Worm (Caenorhabditis elegans) whole organism, L4/young adult: Measurements from ENCODE around the gene ztf-28.
"Not testable (repeated sequence)": the region's sequence is repeated elsewhere in the genome, so short reads cannot be mapped to it uniquely, and the experiment has no call there.

ENCODE experiments used
- W03F9.2 ChIP-seq: fragments of 150-350 bp; optimal IDR thresholded peaks from 2 replicates; lab custom pipeline; 2014; ENCODE audit warnings: missing biosample characterization, missing genetic modification characterization
- dao-5 ChIP-seq: sonication (generic microtip); optimal IDR thresholded peaks from 2 replicates; lab custom pipeline; 2016; ENCODE audit warnings: missing genotype, missing genetic modification characterization, moderate library complexity, missing compliant biosample characterization
- him-1 ChIP-seq: sonication (generic microtip); optimal IDR thresholded peaks from 2 replicates; lab custom pipeline; 2016; ENCODE audit warnings: missing genotype, missing genetic modification reagents, missing genetic modification characterization, missing compliant biosample characterization

ztf-28 gene

ce11 chrV:2081894-2082293 lies 8.6 kb upstream of the ztf-28 start:
- no peak for TF ChIP-seq dao-5 (tag; lab: Kevin White, UChicago)
- TF ChIP-seq him-1, result no peak
- no peak for TF ChIP-seq W03F9.2 (tag; lab: Kevin White, UChicago)

- no peak for TF ChIP-seq W03F9.2 (tag; lab: Kevin White, UChicago)
- no peak for TF ChIP-seq him-1
- TF ChIP-seq dao-5 (tag; lab: Kevin White, UChicago), result no peak
Measured at ce11 chrV:2083869-2084268, 6.6 kb upstream of the ztf-28 start.

ce11 chrV:2085745-2086267 lies 4.7 kb upstream of the ztf-28 start, which contains the start of gene F36F12.3:
Gene F36F12.3 (plus strand): TSS chrV:2085795.
- not testable (repeated sequence) for TF ChIP-seq W03F9.2 (tag; lab: Kevin White, UChicago); him-1; dao-5 (tag; lab: Kevin White, UChicago)

ce11 chrV:2095204-2095603 lies 4.7 kb downstream of the ztf-28 start, which contains the start of gene F36F12.2:
Gene F36F12.2 (minus strand): TSS chrV:2095304.
- TF ChIP-seq W03F9.2 (tag; lab: Kevin White, UChicago) (no peak), him-1 (no peak), dao-5 (tag; lab: Kevin White, UChicago) (no peak)

ce11 chrV:2095772-2096171 lies 5.3 kb downstream of the ztf-28 start, which contains the start of gene clec-207:
Gene clec-207 (plus strand): TSS chrV:2096072.
- TF ChIP-seq W03F9.2 (tag; lab: Kevin White, UChicago), result no peak
- TF ChIP-seq dao-5 (tag; lab: Kevin White, UChicago), result no peak
- no peak for TF ChIP-seq him-1

- no peak for TF ChIP-seq W03F9.2 (tag; lab: Kevin White, UChicago)
- TF ChIP-seq him-1, result no peak
- no peak for TF ChIP-seq dao-5 (tag; lab: Kevin White, UChicago)
Measured at ce11 chrV:2097653-2098052, 7.2 kb downstream of the ztf-28 start, which contains the start of gene clec-208. Gene clec-208 (plus strand): TSS chrV:2097953.

ce11 chrV:2099040-2099439 lies 8.6 kb downstream of the ztf-28 start, which contains the start of gene F36F12.7:
Gene F36F12.7 (plus strand): TSS chrV:2099340.
- TF ChIP-seq him-1, result no peak
- no peak for TF ChIP-seq dao-5 (tag; lab: Kevin White, UChicago)
- no peak for TF ChIP-seq W03F9.2 (tag; lab: Kevin White, UChicago)

- TF ChIP-seq him-1 (no peak), dao-5 (tag; lab: Kevin White, UChicago) (no peak), W03F9.2 (tag; lab: Kevin White, UChicago) (no peak)
Measured at ce11 chrV:2103118-2103517, 12.6 kb downstream of the ztf-28 start, which contains the start of gene F36F12.1. Gene F36F12.1 (minus strand): TSS chrV:2103218.

ce11 chrV:2105976-2106375 lies 15.5 kb downstream of the ztf-28 start, which contains the start of gene F22F7.4:
Gene F22F7.4 (minus strand): TSS chrV:2106076.
- TF ChIP-seq W03F9.2 (tag; lab: Kevin White, UChicago) (no peak), him-1 (no peak), dao-5 (tag; lab: Kevin White, UChicago) (no peak)

- TF ChIP-seq W03F9.2 (tag; lab: Kevin White, UChicago) (no peak), him-1 (no peak), dao-5 (tag; lab: Kevin White, UChicago) (no peak)
Measured at ce11 chrV:2109295-2109694, 18.8 kb downstream of the ztf-28 start, which contains the start of gene ckb-4. Gene ckb-4 (minus strand): TSS chrV:2109434.

- TF ChIP-seq W03F9.2 (tag; lab: Kevin White, UChicago) (no peak), dao-5 (tag; lab: Kevin White, UChicago) (no peak), him-1 (no peak)
Measured at ce11 chrV:2110368-2110767, 19.9 kb downstream of the ztf-28 start, which contains the start of gene F22F7.3. Gene F22F7.3 (plus strand): TSS chrV:2110668.

ce11 chrV:2118574-2118973 lies 28.1 kb downstream of the ztf-28 start, which contains the start of gene bgnt-1.2:
Gene bgnt-1.2 (minus strand): TSS chrV:2118674.
- no peak for TF ChIP-seq W03F9.2 (tag; lab: Kevin White, UChicago)
- no peak for TF ChIP-seq dao-5 (tag; lab: Kevin White, UChicago)
- TF ChIP-seq him-1, result no peak

ce11 chrV:2119529-2119928 lies 29.1 kb downstream of the ztf-28 start, which contains the start of gene F22F7.11:
Gene F22F7.11 (plus strand): TSS chrV:2119829.
- no peak for TF ChIP-seq W03F9.2 (tag; lab: Kevin White, UChicago)
- TF ChIP-seq him-1, result no peak
- TF ChIP-seq dao-5 (tag; lab: Kevin White, UChicago), result no peak

ce11 chrV:2121910-2122362 lies 31.5 kb downstream of the ztf-28 start, which contains the start of gene F22F7.8:
Gene F22F7.8 (minus strand): TSS chrV:2121960.
- TF ChIP-seq him-1 (no peak), W03F9.2 (tag; lab: Kevin White, UChicago) (no peak)
